Worm (Caenorhabditis elegans): ENCODE data around the gene gcy-34.

gcy-34 gene

DNA sequence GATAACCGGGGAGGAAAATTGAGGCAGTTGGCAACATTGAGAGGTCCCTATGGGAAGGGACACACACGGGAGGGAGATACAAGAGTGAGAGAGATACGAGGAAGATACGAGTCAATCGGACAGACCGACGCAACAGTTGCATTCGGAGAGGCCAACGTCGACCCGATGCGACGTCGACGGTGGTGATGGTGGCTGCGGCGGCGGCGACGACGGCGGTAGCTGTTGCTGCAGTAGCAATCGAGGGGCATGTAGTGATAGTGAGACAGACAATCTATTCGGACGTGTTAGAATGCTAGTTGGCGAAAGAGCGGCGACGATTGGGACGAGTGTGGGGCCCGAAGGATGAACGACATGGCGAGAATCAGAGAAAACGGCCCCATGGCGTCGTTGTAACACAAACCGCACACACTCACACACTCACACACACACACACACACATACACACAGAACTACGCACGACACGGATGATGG is 7.7 kb upstream of the gcy-34 start (continued):
- TF ChIP-seq grh-1 (GFP tag; IDR thresholded peaks at IDR 0.05) (no peak), tbx-2 (tag; optimal IDR thresholded peaks at IDR 0.05) (no peak), nhr-77 (tag; optimal IDR thresholded peaks at IDR 0.05) (no peak), mab-9 (GFP tag; IDR thresholded peaks at IDR 0.05) (no peak), elt-2 (tag; optimal IDR thresholded peaks at IDR 0.05) (no peak), aly-2 (tag; optimal IDR thresholded peaks at IDR 0.05) (no peak), alr-1 (tag; optimal IDR thresholded peaks at IDR 0.05; ENCODE audit: borderline replicate concordance) (no peak), pax-3 (tag; optimal IDR thresholded peaks at IDR 0.05) (no peak), lin-39 (tag; optimal IDR thresholded peaks at IDR 0.05) (no peak), ztf-4 (tag; optimal IDR thresholded peaks at IDR 0.05) (no peak), nhr-237 (tag; optimal IDR thresholded peaks at IDR 0.05) (no peak), fos-1 (tag; optimal IDR thresholded peaks at IDR 0.05) (no peak), nhr-28 (tag; optimal IDR thresholded peaks at IDR 0.05) (no peak), nhr-85 (tag) (peak; percentile 53), sup-37 (GFP tag; optimal IDR thresholded peaks at IDR 0.05) (no peak), efl-1 (optimal IDR thresholded peaks at IDR 0.05) (no peak), efl-1 (GFP tag; optimal IDR thresholded peaks at IDR 0.05 in 1 of 2) (peak in 1 of 2 experiments; percentile 92), fkh-4 (tag; optimal IDR thresholded peaks at IDR 0.05; ENCODE audit: borderline replicate concordance) (no peak), vab-15 (tag; optimal IDR thresholded peaks at IDR 0.05) (no peak), unc-30 (tag; optimal IDR thresholded peaks at IDR 0.05) (no peak), lin-35 (GFP tag; optimal IDR thresholded peaks at IDR 0.05) (no peak), jun-1 (tag; optimal IDR thresholded peaks at IDR 0.05) (no peak), irx-1 (tag; optimal IDR thresholded peaks at IDR 0.05) (no peak), ceh-88 (GFP tag; IDR thresholded peaks at IDR 0.05) (no peak), F16B12.6 (tag; optimal IDR thresholded peaks at IDR 0.05) (no peak)

DNA sequence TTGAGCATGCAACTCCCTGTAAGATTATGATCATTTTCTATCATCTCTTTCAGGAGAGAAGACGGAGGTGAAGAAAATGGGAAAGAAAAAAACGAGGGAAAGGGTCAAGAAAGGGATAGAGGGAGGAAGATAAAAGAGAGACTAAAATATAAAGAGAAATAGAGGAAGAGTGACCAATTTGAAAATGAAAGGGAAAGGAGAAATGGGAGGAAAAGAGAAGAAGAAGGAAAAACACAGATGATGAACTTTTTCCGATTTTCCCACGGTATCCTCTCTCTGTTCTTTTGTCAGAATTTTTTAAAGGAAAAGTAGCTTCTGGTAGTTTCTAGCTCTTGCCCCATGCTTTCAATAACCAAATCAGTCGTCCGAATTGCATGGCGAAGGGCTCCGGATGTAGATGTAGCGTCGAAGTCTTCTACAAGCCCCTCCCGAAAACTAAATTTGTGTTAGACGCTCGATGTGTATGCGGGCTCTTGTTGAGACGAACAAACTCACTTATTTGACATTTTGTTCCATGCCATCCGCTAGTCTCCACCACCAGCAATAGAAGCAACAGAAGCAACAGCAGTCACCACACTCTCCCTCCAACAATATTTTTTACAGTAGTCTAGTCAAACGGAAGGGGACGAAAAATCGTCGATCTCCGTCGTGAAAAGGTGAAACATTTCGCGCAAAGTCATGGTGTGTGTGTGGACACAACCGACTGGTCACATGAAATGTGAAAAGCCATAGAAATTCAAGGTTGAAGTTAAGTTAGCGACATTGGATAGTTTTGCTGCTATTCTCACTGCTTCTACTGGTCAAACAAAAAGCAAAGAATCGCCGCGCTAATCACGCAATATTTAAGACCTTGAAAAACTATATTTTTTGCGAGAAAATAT is 5.9 kb upstream of the gcy-34 start, which contains the start of gene somi-1:
Gene somi-1, minus strand, starts transcription at position 18 of the 881 bp plus-strand sequence.
- TF ChIP-seq nhr-19 (GFP tag; conservative IDR thresholded peaks at IDR 0.05) (0 out of 2 replicates have a peak, but pooled peaks have one; percentile 2), lin-39 (tag; optimal IDR thresholded peaks at IDR 0.05) (no peak), ces-1 (GFP tag; optimal IDR thresholded peaks at IDR 0.05) (peak; percentile 44), fkh-10 (GFP tag; optimal IDR thresholded peaks at IDR 0.05) (peak; percentile 92), sox-4 (tag; optimal IDR thresholded peaks at IDR 0.05) (no peak), fos-1 (tag; optimal IDR thresholded peaks at IDR 0.05) (no peak), nhr-85 (tag) (peak; percentile 84), blmp-1 (tag; optimal IDR thresholded peaks at IDR 0.05) (peak; percentile 94), nhr-84 (tag; optimal IDR thresholded peaks at IDR 0.05) (no peak), efl-3 (GFP tag; optimal IDR thresholded peaks at IDR 0.05) (no peak), nhr-20 (tag; optimal IDR thresholded peaks at IDR 0.05) (peak; percentile 45), rnt-1 (tag; optimal IDR thresholded peaks at IDR 0.05) (peak; percentile 1), snu-23 (GFP tag; optimal IDR thresholded peaks at IDR 0.05) (peak; percentile 11), grh-1 (GFP tag; IDR thresholded peaks at IDR 0.05) (peak; percentile 42; the same call in 1 of the 2 replicates), nhr-71 (tag; optimal IDR thresholded peaks at IDR 0.05) (peak; percentile 38), elt-3 (tag; optimal IDR thresholded peaks at IDR 0.05) (peak in 1 of 6 experiments; percentile 28), pag-3 (tag; optimal IDR thresholded peaks at IDR 0.05; ENCODE audit: borderline replicate concordance, insufficient read depth) (no peak), ztf-4 (tag; optimal IDR thresholded peaks at IDR 0.05) (no peak), unc-130 (tag; optimal IDR thresholded peaks at IDR 0.05) (no peak), hlh-4 (tag; optimal IDR thresholded peaks at IDR 0.05) (no peak), lin-35 (GFP tag; optimal IDR thresholded peaks at IDR 0.05) (peak in 1 of 2 experiments; percentile 1), ceh-82 (tag; optimal IDR thresholded peaks at IDR 0.05) (no peak), lin-14 (GFP tag; optimal IDR thresholded peaks at IDR 0.05) (peak; percentile 53), egl-27 (tag; optimal IDR thresholded peaks at IDR 0.05) (no peak), xbp-1 (tag; optimal IDR thresholded peaks at IDR 0.05) (no peak), mep-1 (tag; optimal IDR thresholded peaks at IDR 0.05) (peak; percentile 40), alr-1 (tag; optimal IDR thresholded peaks at IDR 0.05; ENCODE audit: borderline replicate concordance) (no peak), lin-15B (tag; optimal IDR thresholded peaks at IDR 0.05) (no peak), efl-1 (optimal IDR thresholded peaks at IDR 0.05) (no peak), efl-1 (GFP tag; optimal IDR thresholded peaks at IDR 0.05 in 1 of 2) (peak in 1 of 2 experiments; percentile 71), lsy-2 (tag; optimal IDR thresholded peaks at IDR 0.05) (peak in 1 of 2 experiments; percentile 16), nhr-12 (tag; optimal IDR thresholded peaks at IDR 0.05) (no peak)
